Worm (Caenorhabditis elegans) whole organism, midembryonic: ENCODE data around the gene mtr-4.

ENCODE experiments used
- T22C8.4 ChIP-seq: fragments of 200-800 bp; sonication (Bioruptor generic); IDR thresholded peaks from 2 replicates; pipeline ENCODE4 v1.3.6; 2022; ENCODE audit warnings: missing genetic modification characterization, missing compliant biosample characterization
- cog-1 ChIP-seq: sonication (generic microtip); optimal IDR thresholded peaks from 2 replicates; lab custom pipeline; 2016; ENCODE audit warnings: missing genetic modification characterization, missing compliant biosample characterization
- flt-1 ChIP-seq: fragments of 200-800 bp; sonication (Bioruptor generic); IDR thresholded peaks from 2 replicates; pipeline ENCODE4 v1.3.6; 2022; ENCODE audit warnings: missing genetic modification characterization, missing compliant biosample characterization
- klf-2 ChIP-seq: fragments of 200-800 bp; sonication (Bioruptor generic); conservative IDR thresholded peaks from 2 replicates; pipeline ENCODE4 v1.3.6; 2022; ENCODE audit warnings: missing genetic modification reagents, missing genetic modification characterization, missing compliant biosample characterization
- tab-1 ChIP-seq: fragments of 200-800 bp; sonication (Bioruptor generic); IDR thresholded peaks from 2 replicates; pipeline ENCODE4 v1.3.6; 2022; ENCODE audit warnings: missing genetic modification characterization, missing compliant biosample characterization
- ztf-23 ChIP-seq: fragments of 200-800 bp; sonication (Bioruptor generic); IDR thresholded peaks from 2 replicates; pipeline ENCODE4 v1.3.6; 2022; ENCODE audit warnings: missing genetic modification reagents, missing genetic modification characterization, missing compliant biosample characterization
- ztf-29 ChIP-seq: fragments of 200-800 bp; sonication (Bioruptor generic); IDR thresholded peaks from 2 replicates; pipeline ENCODE4 v1.3.6; 2022; ENCODE audit warnings: missing genetic modification reagents, missing genetic modification characterization, missing compliant biosample characterization

- TF ChIP-seq T22C8.4 (GFP tag; lab: Robert Waterston, UW): no peak
- no peak for TF ChIP-seq ztf-23 (GFP tag; lab: Robert Waterston, UW)
- no peak for TF ChIP-seq klf-2 (GFP tag; lab: Robert Waterston, UW)
- TF ChIP-seq cog-1 (tag; lab: Kevin White, UChicago): no peak
- TF ChIP-seq tab-1 (GFP tag; lab: Robert Waterston, UW): no peak
- TF ChIP-seq ztf-29 (GFP tag; lab: Robert Waterston, UW): no peak
- TF ChIP-seq flt-1 (GFP tag; lab: Robert Waterston, UW): no peak
Observed at ce11 chrIV:9832586-9832985, 7.1 kb downstream of the mtr-4 start, which contains the start of gene kin-21.
